Fruit fly (Drosophila melanogaster) whole organism, embryonic: ENCODE results near the gene CG13455.

ENCODE experiments used
- Atf3 ChIP-seq: fragments of 200-800 bp; sonication (Bioruptor generic); optimal IDR thresholded peaks from 3 replicates; lab custom pipeline; 2016; ENCODE audit warnings: missing biosample characterization, missing genetic modification characterization
- Atf6 ChIP-seq: fragments of 200-800 bp; sonication (Bioruptor generic); IDR thresholded peaks from 2 replicates; pipeline ENCODE4 v1.3.6; 2022; ENCODE audit warnings: missing biosample characterization, missing genetic modification characterization
- BEAF-32 ChIP-seq: fragments of 200-800 bp; sonication (Bioruptor generic); optimal IDR thresholded peaks from 3 replicates; lab custom pipeline; 2017; ENCODE audit warnings: missing biosample characterization, missing genetic modification characterization, mild to moderate bottlenecking, moderate library complexity, missing genetic modification reagents
- CG10267 ChIP-seq: fragments of 200-800 bp; sonication (Bioruptor generic); optimal IDR thresholded peaks from 2 replicates; lab custom pipeline; 2018; ENCODE audit warnings: missing biosample characterization, mild to moderate bottlenecking, missing genetic modification characterization, moderate library complexity
- CG10274 ChIP-seq: fragments of 200-800 bp; sonication (Bioruptor generic); optimal IDR thresholded peaks from 3 replicates; lab custom pipeline; 2017; ENCODE audit warnings: missing biosample characterization, mild to moderate bottlenecking, missing genetic modification characterization
- CG10979 ChIP-seq: fragments of 200-800 bp; sonication (Bioruptor generic); optimal IDR thresholded peaks from 2 replicates; lab custom pipeline; 2018; ENCODE audit warnings: missing biosample characterization, mild to moderate bottlenecking, missing genetic modification characterization, moderate library complexity
- CG12071 ChIP-seq: fragments of 200-800 bp; sonication (Bioruptor generic); optimal IDR thresholded peaks from 3 replicates; lab custom pipeline; 2018; ENCODE audit warnings: missing biosample characterization, mild to moderate bottlenecking, missing genetic modification characterization
- CG12769 ChIP-seq: fragments of 200-800 bp; sonication (Bioruptor generic); optimal IDR thresholded peaks from 2 replicates; lab custom pipeline; 2019; ENCODE audit warnings: missing biosample characterization, mild to moderate bottlenecking, missing genetic modification characterization, moderate library complexity
- CG16779 ChIP-seq: fragments of 200-800 bp; sonication (Bioruptor generic); IDR thresholded peaks from 2 replicates; pipeline ENCODE4 v1.3.6; 2022; ENCODE audit warnings: missing biosample characterization, missing genetic modification characterization
- CG16863 ChIP-seq: fragments of 200-800 bp; sonication (Bioruptor generic); optimal IDR thresholded peaks from 3 replicates; lab custom pipeline; 2016; ENCODE audit warnings: missing biosample characterization, missing genetic modification characterization
- CG2120 ChIP-seq: fragments of 200-800 bp; sonication (Bioruptor generic); optimal IDR thresholded peaks from 3 replicates; lab custom pipeline; 2016; ENCODE audit warnings: missing biosample characterization, missing genetic modification characterization
- CG2202 ChIP-seq: fragments of 200-800 bp; sonication (Bioruptor generic); optimal IDR thresholded peaks from 2 replicates; lab custom pipeline; 2018; ENCODE audit warnings: missing biosample characterization, mild to moderate bottlenecking, missing genetic modification characterization
- CG2678 ChIP-seq: fragments of 200-800 bp; sonication (Bioruptor generic); optimal IDR thresholded peaks from 3 replicates; lab custom pipeline; 2019; ENCODE audit warnings: missing biosample characterization, mild to moderate bottlenecking, missing genetic modification characterization, moderate library complexity
- CG2889 ChIP-seq: fragments of 200-800 bp; sonication (Bioruptor generic); IDR thresholded peaks from 3 replicates; pipeline ENCODE4 v1.3.6; 2022; ENCODE audit warnings: missing biosample characterization, missing genetic modification characterization
- CG3163 ChIP-seq: fragments of 200-800 bp; sonication (Bioruptor generic); optimal IDR thresholded peaks from 3 replicates; lab custom pipeline; 2016; ENCODE audit warnings: missing biosample characterization, missing genetic modification characterization
- CG4707 ChIP-seq: fragments of 200-800 bp; sonication (Bioruptor generic); optimal IDR thresholded peaks from 2 replicates; lab custom pipeline; 2018; ENCODE audit warnings: missing biosample characterization, mild to moderate bottlenecking, missing genetic modification characterization, moderate library complexity
- CG6175 ChIP-seq: fragments of 200-800 bp; sonication (Bioruptor generic); IDR thresholded peaks from 3 replicates; pipeline ENCODE4 v1.3.6; 2022; ENCODE audit warnings: missing biosample characterization, missing genetic modification characterization
- CG6689 ChIP-seq: fragments of 200-800 bp; sonication (Bioruptor generic); IDR thresholded peaks from 2 replicates; pipeline ENCODE4 v1.3.6; 2022; ENCODE audit warnings: missing biosample characterization, missing genetic modification characterization
- CG9727 ChIP-seq: fragments of 200-800 bp; sonication (Bioruptor generic); optimal IDR thresholded peaks from 3 replicates; lab custom pipeline; 2017; ENCODE audit warnings: missing biosample characterization, mild to moderate bottlenecking, missing genetic modification characterization
- D ChIP-seq, 2 experiments: fragments of 200-800 bp in 1 of 2; fragments of >200 bp in 1 of 2; sonication (Bioruptor generic) in 1 of 2; optimal IDR thresholded peaks; 2 replicates in 1 of 2; 3 replicates in 1 of 2; lab custom pipeline; 2017; ENCODE audit warnings: mild to moderate bottlenecking in 1 of 2, missing biosample characterization in 1 of 2, missing genetic modification characterization in 1 of 2, missing genetic modification reagents in 1 of 2
- Dbx ChIP-seq: fragments of 200-800 bp; sonication (Bioruptor generic); IDR thresholded peaks from 3 replicates; pipeline ENCODE4 v1.3.6; 2022; ENCODE audit warnings: missing biosample characterization, missing genetic modification characterization
- Dip2 ChIP-seq: fragments of 200-800 bp; sonication (Bioruptor generic); IDR thresholded peaks from 2 replicates; pipeline ENCODE4 v1.3.6; 2022; ENCODE audit warnings: missing biosample characterization, missing genetic modification characterization
- H2.0 ChIP-seq: fragments of 200-800 bp; sonication (Bioruptor generic); IDR thresholded peaks from 2 replicates; pipeline ENCODE4 v1.3.6; 2022; ENCODE audit warnings: missing biosample characterization, missing genetic modification characterization
- Hey ChIP-seq: fragments of 200-800 bp; sonication (Bioruptor generic); optimal IDR thresholded peaks from 3 replicates; lab custom pipeline; 2018; ENCODE audit warnings: missing biosample characterization, mild to moderate bottlenecking, missing genetic modification characterization
- Hr51 ChIP-seq, 2 experiments: fragments of 200-800 bp; sonication (Bioruptor generic); optimal IDR thresholded peaks; 2 replicates in 1 of 2; 3 replicates in 1 of 2; lab custom pipeline; 2016 to 2018; ENCODE audit warnings: missing biosample characterization in 2 of 2, missing genetic modification characterization in 2 of 2, mild to moderate bottlenecking in 1 of 2, moderate library complexity in 1 of 2
- Lim3 ChIP-seq: fragments of 200-800 bp; sonication (Bioruptor generic); IDR thresholded peaks from 2 replicates; pipeline ENCODE4 v1.3.6; 2022; ENCODE audit warnings: missing biosample characterization, missing genetic modification characterization
- Med ChIP-seq: fragments of 200-800 bp; sonication (Bioruptor generic); peaks from one replicate; lab custom pipeline; 2016; ENCODE audit warnings: missing biosample characterization, missing genetic modification characterization, mild to moderate bottlenecking, inconsistent platforms, moderate library complexity
- Optix ChIP-seq: fragments of 200-800 bp; sonication (Bioruptor generic); IDR thresholded peaks from 3 replicates; pipeline ENCODE4 v1.3.6; 2022; ENCODE audit warnings: missing biosample characterization, missing genetic modification characterization
- Ravus ChIP-seq: fragments of 200-800 bp; sonication (Bioruptor generic); IDR thresholded peaks from 2 replicates; pipeline ENCODE4 v1.3.6; 2022; ENCODE audit warnings: missing biosample characterization, missing genetic modification characterization
- al ChIP-seq: fragments of 200-800 bp; sonication (Bioruptor generic); IDR thresholded peaks from 2 replicates; pipeline ENCODE4 v1.3.6; 2022; ENCODE audit warnings: missing biosample characterization, missing genetic modification characterization
- ara ChIP-seq: fragments of 200-800 bp; sonication (Bioruptor generic); IDR thresholded peaks from 2 replicates; pipeline ENCODE4 v1.3.6; 2022; ENCODE audit warnings: missing biosample characterization, missing genetic modification characterization
- ato ChIP-seq: fragments of 200-800 bp; sonication (Bioruptor generic); IDR thresholded peaks from 2 replicates; pipeline ENCODE4 v1.3.6; 2022; ENCODE audit warnings: missing biosample characterization, missing genetic modification characterization; ENCODE audit not compliant: partially characterized antibody
- bsh ChIP-seq, 2 experiments: fragments of 200-800 bp; sonication (Bioruptor generic); optimal IDR thresholded peaks; 2 replicates each; lab custom pipeline; 2017 to 2018; ENCODE audit warnings: mild to moderate bottlenecking in 2 of 2, missing biosample characterization in 2 of 2, missing genetic modification characterization in 2 of 2, moderate library complexity in 1 of 2
- chn ChIP-seq: fragments of 200-800 bp; sonication (Bioruptor generic); optimal IDR thresholded peaks from 2 replicates; lab custom pipeline; 2016; ENCODE audit warnings: missing biosample characterization, missing genetic modification characterization
- dpn ChIP-seq, 2 experiments: fragments of 200-800 bp; sonication (Bioruptor generic); optimal IDR thresholded peaks; 3 replicates each; lab custom pipeline; 2016; ENCODE audit warnings: missing biosample characterization in 2 of 2, missing genetic modification characterization in 2 of 2
- esg ChIP-seq: fragments of 200-800 bp; sonication (Bioruptor generic); conservative IDR thresholded peaks from 2 replicates; pipeline ENCODE4 v1.3.6; 2022; ENCODE audit warnings: missing biosample characterization, missing genetic modification characterization
- her ChIP-seq: fragments of 200-800 bp; sonication (Bioruptor generic); optimal IDR thresholded peaks from 2 replicates; lab custom pipeline; 2016; ENCODE audit warnings: missing biosample characterization, missing genetic modification characterization
- kah ChIP-seq: fragments of 200-800 bp; sonication (Bioruptor generic); optimal IDR thresholded peaks from 2 replicates; lab custom pipeline; 2018; ENCODE audit warnings: missing biosample characterization, mild to moderate bottlenecking, missing genetic modification characterization
- lilli ChIP-seq: fragments of 200-800 bp; sonication (Bioruptor generic); optimal IDR thresholded peaks from 3 replicates; lab custom pipeline; 2016; ENCODE audit warnings: missing biosample characterization, missing genetic modification characterization
- mld ChIP-seq: fragments of 200-800 bp; sonication (Bioruptor generic); IDR thresholded peaks from 3 replicates; pipeline ENCODE4 v1.3.6; 2022; ENCODE audit warnings: missing biosample characterization, missing genetic modification characterization; ENCODE audit not compliant: partially characterized antibody
- nau ChIP-seq: fragments of 200-800 bp; sonication (Bioruptor generic); optimal IDR thresholded peaks from 3 replicates; lab custom pipeline; 2017; ENCODE audit warnings: missing biosample characterization, mild to moderate bottlenecking, missing genetic modification characterization, missing genetic modification reagents
- nerfin-1 ChIP-seq: fragments of 200-800 bp; sonication (Bioruptor generic); optimal IDR thresholded peaks from 3 replicates; lab custom pipeline; 2019; ENCODE audit warnings: missing biosample characterization, mild to moderate bottlenecking, missing genetic modification characterization, moderate library complexity
- nerfin-2 ChIP-seq: fragments of 200-800 bp; sonication (Bioruptor generic); IDR thresholded peaks from 2 replicates; pipeline ENCODE4 v1.3.6; 2022; ENCODE audit warnings: missing biosample characterization, missing genetic modification characterization; ENCODE audit not compliant: partially characterized antibody
- sens-2 ChIP-seq: fragments of 200-800 bp; sonication (Bioruptor generic); IDR thresholded peaks from 2 replicates; pipeline ENCODE4 v1.3.6; 2022; ENCODE audit warnings: missing biosample characterization, missing genetic modification characterization
- stc ChIP-seq: fragments of 200-800 bp; sonication (Bioruptor generic); IDR thresholded peaks from 2 replicates; pipeline ENCODE4 v1.3.6; 2022; ENCODE audit warnings: missing biosample characterization, missing genetic modification characterization
- tin ChIP-seq: fragments of 200-800 bp; sonication (Bioruptor generic); optimal IDR thresholded peaks from 3 replicates; lab custom pipeline; 2016; ENCODE audit warnings: missing biosample characterization, missing genetic modification characterization
- tup ChIP-seq: fragments of 200-800 bp; sonication (Bioruptor generic); optimal IDR thresholded peaks from 2 replicates; lab custom pipeline; 2016; ENCODE audit warnings: missing biosample characterization, mild to moderate bottlenecking, missing genetic modification characterization, moderate library complexity
- usp ChIP-seq: fragments of >200 bp; optimal IDR thresholded peaks from 2 replicates; lab custom pipeline; 2017; ENCODE audit warnings: missing biosample characterization, missing genetic modification characterization
- vfl ChIP-seq: fragments of 200-800 bp; sonication (Bioruptor generic); optimal IDR thresholded peaks from 2 replicates; lab custom pipeline; 2016; ENCODE audit warnings: missing biosample characterization, missing genetic modification characterization
- zfh1 ChIP-seq: fragments of 200-800 bp; sonication (Bioruptor generic); IDR thresholded peaks from 3 replicates; pipeline ENCODE4 v1.3.6; 2022; ENCODE audit warnings: missing biosample characterization, missing genetic modification characterization

The CG13455 gene

DNA sequence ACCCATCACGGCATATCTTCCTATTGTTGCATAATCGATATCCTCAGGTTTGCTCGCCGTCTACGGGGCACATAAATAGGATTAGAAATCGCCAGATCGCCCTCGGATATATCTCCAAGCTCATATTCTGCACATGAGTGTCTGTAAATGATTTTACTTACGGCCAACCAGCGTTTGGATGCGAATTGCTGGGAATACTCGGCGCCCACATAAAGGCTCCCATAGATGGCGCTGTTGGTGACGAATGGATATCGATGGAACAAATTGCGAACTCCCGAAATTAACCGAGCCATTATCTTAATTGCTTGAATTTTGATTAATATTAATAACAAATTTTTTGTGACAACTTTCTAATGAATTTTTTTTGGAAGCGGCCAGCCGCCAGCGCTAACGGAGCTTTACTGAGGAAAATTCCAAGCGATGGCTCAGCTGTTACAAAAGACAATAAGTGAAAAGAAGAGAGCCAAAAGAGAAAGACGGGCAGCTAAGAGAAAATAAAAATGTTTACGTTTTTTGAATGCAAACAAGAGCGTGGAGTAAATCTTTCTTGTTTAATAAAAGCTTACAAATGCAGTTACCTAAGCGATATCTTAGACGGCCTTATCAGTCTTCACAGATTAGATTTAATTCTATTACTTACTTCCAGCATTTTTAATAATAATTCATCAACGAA lies 1.6 kb upstream of the CG13455 start (continued):
- TF ChIP-seq vfl (GFP tag; lab: Kevin White, UChicago), result no peak
- no peak for TF ChIP-seq CG2202 (tag; lab: Kevin White, UChicago)
- TF ChIP-seq CG6175, result no peak
- TF ChIP-seq tup (GFP tag; lab: Kevin White, UChicago), result no peak
- TF ChIP-seq kah (GFP tag; lab: Kevin White, UChicago), result peak; percentile 3
- TF ChIP-seq ara (GFP tag; lab: Robert Waterston, UW), result peak; percentile 47; the same call in 1 of the 2 replicates
- TF ChIP-seq Atf6 (GFP tag; lab: Robert Waterston, UW), result no peak
- no peak for TF ChIP-seq Ravus (GFP tag; lab: Robert Waterston, UW)
- TF ChIP-seq H2.0 (GFP tag; lab: Robert Waterston, UW), result no peak
- TF ChIP-seq her (GFP tag; lab: Kevin White, UChicago), result no peak
- TF ChIP-seq ato (GFP tag; lab: Robert Waterston, UW), result 0 out of 2 replicates have a peak, but pooled peaks have one; percentile 35
- TF ChIP-seq usp (GFP tag; lab: Kevin White, UChicago), result no peak
- TF ChIP-seq CG4707, result peak; percentile 1
- TF ChIP-seq CG2120 (GFP tag; lab: Kevin White, UChicago), result no peak
- TF ChIP-seq al (GFP tag; lab: Robert Waterston, UW), result no peak
- TF ChIP-seq sens-2 (GFP tag; lab: Robert Waterston, UW), result no peak
- no peak for TF ChIP-seq nerfin-2
- no peak for TF ChIP-seq Hr51 (GFP tag; optimal IDR thresholded peaks at IDR 0.05; lab: Kevin White, UChicago)
- TF ChIP-seq CG3163 (GFP tag; lab: Kevin White, UChicago), result peak; percentile 86
- TF ChIP-seq chn (GFP tag; lab: Kevin White, UChicago), result no peak
- TF ChIP-seq CG10267 (tag; lab: Kevin White, UChicago), result no peak
- no peak for TF ChIP-seq CG12071 (GFP tag; lab: Kevin White, UChicago)
- TF ChIP-seq nau (GFP tag; lab: Kevin White, UChicago), result no peak
- no peak for TF ChIP-seq D (optimal IDR thresholded peaks at IDR 0.05; lab: Kevin White, UChicago)
- TF ChIP-seq D (GFP tag; optimal IDR thresholded peaks at IDR 0.05; lab: Kevin White, UChicago), result no peak
- TF ChIP-seq CG2678 (tag; lab: Kevin White, UChicago), result peak; percentile 20
- no peak for TF ChIP-seq CG16863 (GFP tag; lab: Kevin White, UChicago)
- no peak for TF ChIP-seq esg
- TF ChIP-seq Atf3 (GFP tag; lab: Kevin White, UChicago), result no peak
- TF ChIP-seq lilli (GFP tag; lab: Kevin White, UChicago), result no peak
- no peak for TF ChIP-seq stc
- no peak for TF ChIP-seq CG12769
- TF ChIP-seq tin, result no peak
- 0 out of 3 replicates have a peak, but pooled peaks have one; percentile 35 for TF ChIP-seq Dbx (GFP tag; lab: Robert Waterston, UW)
- no peak for TF ChIP-seq CG9727 (GFP tag; lab: Kevin White, UChicago)
- no peak for TF ChIP-seq CG10979 (tag; lab: Kevin White, UChicago)
- TF ChIP-seq Optix (GFP tag; lab: Robert Waterston, UW), result no peak
- no peak for TF ChIP-seq CG10274 (GFP tag; lab: Kevin White, UChicago)
- no peak for TF ChIP-seq Med (GFP tag; lab: Kevin White, UChicago)
- no peak for TF ChIP-seq Dip2
- peak; percentile 7 for TF ChIP-seq nerfin-1 (tag; lab: Kevin White, UChicago)
- TF ChIP-seq mld (GFP tag; lab: Robert Waterston, UW), result no peak
- no peak for TF ChIP-seq CG2889 (GFP tag; lab: Robert Waterston, UW)
- TF ChIP-seq BEAF-32, result no peak
- TF ChIP-seq zfh1, result no peak
- TF ChIP-seq dpn (GFP tag; optimal IDR thresholded peaks at IDR 0.05; lab: Kevin White, UChicago), result no peak
- no peak for TF ChIP-seq CG6689 (GFP tag; lab: Robert Waterston, UW)
- TF ChIP-seq Lim3 (GFP tag; lab: Robert Waterston, UW), result no peak
- TF ChIP-seq bsh (GFP tag; optimal IDR thresholded peaks at IDR 0.05; lab: Kevin White, UChicago), result no peak
- TF ChIP-seq Hey (tag; lab: Kevin White, UChicago), result no peak
- TF ChIP-seq CG16779 (GFP tag; lab: Robert Waterston, UW), result no peak
